Fruit fly (Drosophila melanogaster) whole organism, embryonic: ENCODE results near the gene Arl8.

ENCODE experiments used
- CTCF ChIP-seq: fragments of 200-800 bp; sonication (Bioruptor generic); optimal IDR thresholded peaks from 2 replicates; lab custom pipeline; 2017; ENCODE audit warnings: missing biosample characterization, mild to moderate bottlenecking, missing genetic modification characterization, moderate library complexity
- Gug ChIP-seq: fragments of 200-800 bp; sonication (Bioruptor generic); IDR thresholded peaks from 4 replicates; pipeline ENCODE4 v1.3.6; 2022; ENCODE audit warnings: missing biosample characterization, missing genetic modification characterization
- HLH4C ChIP-seq: fragments of 200-800 bp; sonication (Bioruptor generic); IDR thresholded peaks from 3 replicates; pipeline ENCODE4 v1.3.6; 2022; ENCODE audit warnings: missing biosample characterization, missing genetic modification characterization; ENCODE audit not compliant: partially characterized antibody
- h ChIP-seq: fragments of >200 bp; optimal IDR thresholded peaks from 2 replicates; lab custom pipeline; 2017
- jing ChIP-seq: fragments of 200-800 bp; sonication (Bioruptor generic); optimal IDR thresholded peaks from 2 replicates; lab custom pipeline; 2018; ENCODE audit warnings: missing biosample characterization, mild to moderate bottlenecking, missing genetic modification characterization
- z ChIP-seq: fragments of 200-800 bp; sonication (Bioruptor generic); IDR thresholded peaks from 3 replicates; pipeline ENCODE4 v1.3.6; 2022; ENCODE audit warnings: missing biosample characterization, missing genetic modification characterization

DNA sequence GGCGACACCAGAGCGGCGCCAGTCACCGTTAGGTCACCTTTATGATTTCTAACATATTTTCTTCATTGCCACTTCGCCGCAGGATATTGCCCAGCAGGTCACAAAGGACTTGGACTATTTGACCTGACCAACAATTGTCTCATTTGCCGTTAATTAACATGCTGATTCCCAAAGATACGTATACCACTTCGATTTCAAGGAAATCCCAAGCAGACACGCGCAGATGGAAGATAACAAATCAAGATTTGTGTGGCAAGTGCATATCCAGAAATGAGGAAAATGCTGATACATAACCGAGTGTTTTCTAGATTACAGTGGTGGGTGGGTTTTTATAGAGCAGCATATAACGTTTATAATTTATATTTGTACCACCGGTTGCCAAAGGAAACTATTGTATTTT, 24.8 kb downstream of the Arl8 start:
- TF ChIP-seq z (GFP tag; lab: Robert Waterston, UW): no peak
- TF ChIP-seq Gug (GFP tag; lab: Robert Waterston, UW): no peak
- no peak for TF ChIP-seq jing (GFP tag; lab: Kevin White, UChicago)
- no peak for TF ChIP-seq CTCF (GFP tag; lab: Kevin White, UChicago)
- no peak for TF ChIP-seq HLH4C (GFP tag; lab: Robert Waterston, UW)
- no peak for TF ChIP-seq h
